Worm (Caenorhabditis elegans): ENCODE results near the gene C54E4.4.

DNA sequence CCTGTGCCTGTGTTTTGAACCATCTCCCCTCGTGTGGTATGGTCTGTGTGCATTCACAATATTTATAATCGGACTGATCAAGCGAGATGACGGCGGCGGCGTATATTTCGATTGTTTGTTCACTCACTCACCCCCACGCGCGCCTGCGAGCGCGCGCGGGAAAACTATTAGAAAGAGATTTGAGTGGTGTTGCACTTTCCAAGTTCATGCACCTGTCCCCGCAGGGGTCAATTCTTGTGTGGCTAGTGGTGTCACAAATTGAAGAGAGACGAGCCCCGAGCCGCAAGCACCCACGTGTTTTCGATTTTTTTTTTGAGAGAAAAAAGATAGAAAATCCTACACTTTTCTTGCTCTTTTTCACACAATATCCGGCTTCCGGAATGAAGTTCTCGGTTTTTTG, 48.8 kb upstream of the C54E4.4 start:
- TF ChIP-seq nhr-11 (tag; optimal IDR thresholded peaks at IDR 0.05) (no peak), ceh-16 (tag; optimal IDR thresholded peaks at IDR 0.05) (no peak)

All from whole organism, L3 larva.